ENCODE assay signal across 3 worm cellular contexts in the genomic region with DNA sequence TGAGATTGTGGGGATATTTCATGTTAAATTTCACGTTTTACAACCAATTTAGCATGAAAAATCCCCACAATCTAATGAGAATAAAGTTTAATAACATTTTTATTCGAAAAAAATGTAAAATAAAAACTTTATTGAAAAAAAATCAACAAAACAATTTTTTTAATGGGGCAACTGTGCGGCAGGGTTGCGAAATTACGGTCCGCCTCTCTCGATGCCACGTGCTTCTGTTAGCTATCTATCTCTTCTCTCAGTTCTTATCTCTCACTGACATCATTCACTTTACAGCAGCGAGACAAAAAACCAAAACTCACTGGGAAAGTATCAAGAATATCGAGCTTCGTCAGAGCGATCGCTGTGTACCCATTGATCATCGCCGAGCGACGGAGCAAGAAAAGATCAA.
TF ChIP-seq lines count a peak whose summit lies in the region.

No protein-coding gene starts in this region.

TF ChIP-seq in whole organism, L1 larva, 84 proteins besides CTCF, POLR2A, EP300 and RAD21 (continued from another document):
- TF ChIP-seq C04F5.9 (tag; optimal IDR thresholded peaks at IDR 0.05; lab: Kevin White, UChicago) (no peak), fkh-10 (GFP tag; optimal IDR thresholded peaks at IDR 0.05; lab: Kevin White, UChicago) (no peak), dsc-1 (tag; optimal IDR thresholded peaks at IDR 0.05; lab: Kevin White, UChicago) (no peak), ets-5 (GFP tag; IDR thresholded peaks at IDR 0.05; lab: Robert Waterston, UW) (no peak), lin-15B (tag; optimal IDR thresholded peaks at IDR 0.05; lab: Kevin White, UChicago) (no peak), pax-3 (tag; optimal IDR thresholded peaks at IDR 0.05; lab: Kevin White, UChicago) (no peak), hlh-17 (GFP tag; optimal IDR thresholded peaks at IDR 0.05; lab: Kevin White, UChicago; ENCODE audit: borderline replicate concordance) (no peak), nhr-237 (tag; optimal IDR thresholded peaks at IDR 0.05; lab: Kevin White, UChicago) (no peak), snpc-4 (tag; optimal IDR thresholded peaks at IDR 0.05; lab: Kevin White, UChicago) (no peak), unc-86 (tag; optimal IDR thresholded peaks at IDR 0.05; lab: Kevin White, UChicago) (no peak), dpl-1 (GFP tag; optimal IDR thresholded peaks at IDR 0.05; lab: Kevin White, UChicago) (peak in 1 of 3 experiments; percentile 21), nhr-47 (tag; optimal IDR thresholded peaks at IDR 0.05; lab: Kevin White, UChicago) (no peak), ceh-63 (GFP tag; optimal IDR thresholded peaks at IDR 0.05; lab: Kevin White, UChicago) (no peak), sptf-1 (tag; optimal IDR thresholded peaks at IDR 0.05; lab: Kevin White, UChicago) (no peak), irx-1 (tag; optimal IDR thresholded peaks at IDR 0.05; lab: Kevin White, UChicago) (no peak), aly-2 (tag; optimal IDR thresholded peaks at IDR 0.05; lab: Kevin White, UChicago) (no peak), nhr-11 (tag; optimal IDR thresholded peaks at IDR 0.05; lab: Kevin White, UChicago) (no peak), lin-14 (GFP tag; optimal IDR thresholded peaks at IDR 0.05; lab: Kevin White, UChicago) (no peak), elt-2 (tag; optimal IDR thresholded peaks at IDR 0.05; lab: Kevin White, UChicago) (no peak), mdl-1 (tag; optimal IDR thresholded peaks at IDR 0.05; lab: Kevin White, UChicago) (peak in 1 of 2 experiments; percentile 72), nhr-77 (tag; optimal IDR thresholded peaks at IDR 0.05; lab: Kevin White, UChicago) (no peak), nhr-12 (tag; optimal IDR thresholded peaks at IDR 0.05; lab: Kevin White, UChicago) (no peak), efl-3 (GFP tag; optimal IDR thresholded peaks at IDR 0.05; lab: Kevin White, UChicago) (no peak), C34B4.2 (tag; optimal IDR thresholded peaks at IDR 0.05; lab: Kevin White, UChicago) (no peak), ces-1 (GFP tag; optimal IDR thresholded peaks at IDR 0.05; lab: Kevin White, UChicago) (no peak), lin-39 (tag; optimal IDR thresholded peaks at IDR 0.05; lab: Kevin White, UChicago) (no peak), lin-35 (GFP tag; optimal IDR thresholded peaks at IDR 0.05; lab: Kevin White, UChicago) (peak in 1 of 2 experiments; percentile 18), isw-1 (GFP tag; IDR thresholded peaks at IDR 0.05; lab: Robert Waterston, UW) (no peak), blmp-1 (tag; optimal IDR thresholded peaks at IDR 0.05; lab: Kevin White, UChicago) (no peak), nhr-28 (tag; optimal IDR thresholded peaks at IDR 0.05; lab: Kevin White, UChicago) (no peak), egl-13 (tag; optimal IDR thresholded peaks at IDR 0.05; lab: Kevin White, UChicago) (no peak), unc-30 (tag; optimal IDR thresholded peaks at IDR 0.05; lab: Kevin White, UChicago) (no peak), tbx-2 (tag; optimal IDR thresholded peaks at IDR 0.05; lab: Kevin White, UChicago) (peak; percentile 32), skn-1 (tag; optimal IDR thresholded peaks at IDR 0.05; lab: Kevin White, UChicago) (peak; percentile 39), ceh-8 (GFP tag; optimal IDR thresholded peaks at IDR 0.05; lab: Kevin White, UChicago) (no peak), unc-62 (GFP tag; optimal IDR thresholded peaks at IDR 0.05; lab: Kevin White, UChicago) (no peak), unc-130 (tag; optimal IDR thresholded peaks at IDR 0.05; lab: Kevin White, UChicago) (no peak), efl-1 (optimal IDR thresholded peaks at IDR 0.05; lab: Kevin White, UChicago) (no peak), efl-1 (GFP tag; optimal IDR thresholded peaks at IDR 0.05 in 1 of 2; lab: Kevin White, UChicago) (no peak), snu-23 (GFP tag; optimal IDR thresholded peaks at IDR 0.05; lab: Kevin White, UChicago) (peak; percentile 26), nhr-76 (tag; optimal IDR thresholded peaks at IDR 0.05; lab: Kevin White, UChicago) (no peak), nhr-20 (tag; optimal IDR thresholded peaks at IDR 0.05; lab: Kevin White, UChicago) (peak; percentile 22)

TF ChIP-seq in whole organism, L3 larva, 47 proteins besides CTCF, POLR2A, EP300 and RAD21 (continued from another document):
- TF ChIP-seq nhr-76 (tag; optimal IDR thresholded peaks at IDR 0.05; lab: Kevin White, UChicago): no peak
- TF ChIP-seq fkh-10 (GFP tag; optimal IDR thresholded peaks at IDR 0.05; lab: Kevin White, UChicago): no peak
- TF ChIP-seq unc-62 (GFP tag; optimal IDR thresholded peaks at IDR 0.05; lab: Kevin White, UChicago): no peak
- TF ChIP-seq lsy-12 (tag; optimal IDR thresholded peaks at IDR 0.05; lab: Kevin White, UChicago): no peak
- no peak for TF ChIP-seq mml-1 (tag; optimal IDR thresholded peaks at IDR 0.05; lab: Kevin White, UChicago)
- no peak for TF ChIP-seq jun-1 (tag; optimal IDR thresholded peaks at IDR 0.05; lab: Kevin White, UChicago)
- no peak for TF ChIP-seq daf-12 (tag; optimal IDR thresholded peaks at IDR 0.05; lab: Kevin White, UChicago)
- no peak for TF ChIP-seq nhr-23 (tag; optimal IDR thresholded peaks at IDR 0.05; lab: Kevin White, UChicago)
- TF ChIP-seq ama-1 (optimal IDR thresholded peaks at IDR 0.05; lab: Kevin White, UChicago): peak; percentile 2
- TF ChIP-seq nhr-28 (tag; optimal IDR thresholded peaks at IDR 0.05; lab: Kevin White, UChicago): no peak
- TF ChIP-seq ZK546.5 (tag; optimal IDR thresholded peaks at IDR 0.05; lab: Kevin White, UChicago): no peak
- TF ChIP-seq zag-1 (tag; optimal IDR thresholded peaks at IDR 0.05; lab: Kevin White, UChicago): no peak
- TF ChIP-seq nhr-12 (tag; optimal IDR thresholded peaks at IDR 0.05; lab: Kevin White, UChicago): no peak
- no peak for TF ChIP-seq nhr-77 (tag; optimal IDR thresholded peaks at IDR 0.05; lab: Kevin White, UChicago)
- TF ChIP-seq hmg-11 (tag; optimal IDR thresholded peaks at IDR 0.05; lab: Kevin White, UChicago): no peak
- no peak for TF ChIP-seq egl-27 (tag; optimal IDR thresholded peaks at IDR 0.05; lab: Kevin White, UChicago)

TF ChIP-seq in whole organism, L4 larva, 104 proteins besides CTCF, POLR2A, EP300 and RAD21 (continued from another document):
- TF ChIP-seq nhr-11 (tag; optimal IDR thresholded peaks at IDR 0.05; lab: Kevin White, UChicago) (no peak), mxl-3 (GFP tag; optimal IDR thresholded peaks at IDR 0.05; lab: Kevin White, UChicago) (peak; percentile 80), daf-19 (GFP tag; conservative IDR thresholded peaks at IDR 0.05; lab: Robert Waterston, UW) (no peak), hlh-11 (tag; optimal IDR thresholded peaks at IDR 0.05; lab: Kevin White, UChicago) (peak; percentile 58), duxl-1 (tag; optimal IDR thresholded peaks at IDR 0.05; lab: Kevin White, UChicago; ENCODE audit: poor library complexity) (no peak), zfp-3 (GFP tag; conservative IDR thresholded peaks at IDR 0.05; lab: Robert Waterston, UW) (no peak), zip-11 (GFP tag; IDR thresholded peaks at IDR 0.05; lab: Robert Waterston, UW) (no peak), F37D6.2 (tag; optimal IDR thresholded peaks at IDR 0.05; lab: Kevin White, UChicago) (no peak), ZK546.5 (tag; optimal IDR thresholded peaks at IDR 0.05; lab: Kevin White, UChicago) (no peak), ZK337.2 (GFP tag; IDR thresholded peaks at IDR 0.05; lab: Robert Waterston, UW) (no peak), dpl-1 (GFP tag; optimal IDR thresholded peaks at IDR 0.05; lab: Kevin White, UChicago) (no peak), zfp-2 (tag; optimal IDR thresholded peaks at IDR 0.05; lab: Kevin White, UChicago) (no peak), F10B5.3 (tag; optimal IDR thresholded peaks at IDR 0.05; lab: Kevin White, UChicago) (no peak), saeg-2 (GFP tag; IDR thresholded peaks at IDR 0.05; lab: Robert Waterston, UW) (no peak), ces-1 (GFP tag; optimal IDR thresholded peaks at IDR 0.05; lab: Kevin White, UChicago) (no peak), ztf-7 (tag; optimal IDR thresholded peaks at IDR 0.05; lab: Kevin White, UChicago) (no peak), tra-1 (GFP tag; IDR thresholded peaks at IDR 0.05; lab: Robert Waterston, UW) (no peak), unc-39 (tag; optimal IDR thresholded peaks at IDR 0.05; lab: Kevin White, UChicago) (no peak), arid-1 (GFP tag; conservative IDR thresholded peaks at IDR 0.05; lab: Robert Waterston, UW) (no peak), hmg-1.1 (GFP tag; IDR thresholded peaks at IDR 0.05; lab: Robert Waterston, UW) (no peak), ama-1 (optimal IDR thresholded peaks at IDR 0.05; lab: Kevin White, UChicago) (no peak), mdl-1 (tag; optimal IDR thresholded peaks at IDR 0.05; lab: Kevin White, UChicago) (peak in 1 of 2 experiments; percentile 70), nhr-48 (tag; optimal IDR thresholded peaks at IDR 0.05; lab: Kevin White, UChicago) (no peak), lsy-2 (tag; optimal IDR thresholded peaks at IDR 0.05; lab: Kevin White, UChicago) (peak in 1 of 2 experiments; percentile 14), lin-38 (GFP tag; IDR thresholded peaks at IDR 0.05; lab: Robert Waterston, UW) (no peak), hif-1 (tag; optimal IDR thresholded peaks at IDR 0.05; lab: Kevin White, UChicago) (no peak), T20F7.1 (GFP tag; optimal IDR thresholded peaks at IDR 0.05; lab: Kevin White, UChicago) (no peak), mes-2 (tag; optimal IDR thresholded peaks at IDR 0.05; lab: Kevin White, UChicago; ENCODE audit: poor library complexity, severe bottlenecking) (peak; percentile 43), nhr-6 (tag; optimal IDR thresholded peaks at IDR 0.05; lab: Kevin White, UChicago) (no peak), lin-13 (GFP tag; optimal IDR thresholded peaks at IDR 0.05; lab: Kevin White, UChicago) (peak; percentile 18), php-3 (GFP tag; IDR thresholded peaks at IDR 0.05; lab: Robert Waterston, UW) (no peak), nhr-76 (tag; optimal IDR thresholded peaks at IDR 0.05; lab: Kevin White, UChicago) (no peak), unc-130 (GFP tag; optimal IDR thresholded peaks at IDR 0.05; lab: Kevin White, UChicago) (no peak), ceh-62 (tag; optimal IDR thresholded peaks at IDR 0.05; lab: Kevin White, UChicago) (no peak), lin-29 (GFP tag; IDR thresholded peaks at IDR 0.05; lab: Robert Waterston, UW) (no peak), fkh-10 (GFP tag; optimal IDR thresholded peaks at IDR 0.05; lab: Kevin White, UChicago) (no peak), dve-1 (tag; optimal IDR thresholded peaks at IDR 0.05; lab: Kevin White, UChicago; ENCODE audit: insufficient read depth) (peak; percentile 51), aha-1 (tag; lab: Kevin White, UChicago) (peak; percentile 57)
TF ChIP-seq in whole organism, L4 larva: peak in this region for 12.
